Fruit fly (Drosophila melanogaster) whole organism, embryonic: ENCODE results near the gene f-cup.
A peak's percentile ranks its signal among the peaks of the same experiment; 100 is the strongest.

Source experiments
- Antp ChIP-seq: fragments of 200-800 bp; sonication (Bioruptor generic); optimal IDR thresholded peaks from 3 replicates; lab custom pipeline; 2016; ENCODE audit warnings: missing biosample characterization, missing genetic modification characterization
- BEAF-32 ChIP-seq: fragments of 200-800 bp; sonication (Bioruptor generic); optimal IDR thresholded peaks from 3 replicates; lab custom pipeline; 2017; ENCODE audit warnings: missing biosample characterization, missing genetic modification characterization, mild to moderate bottlenecking, moderate library complexity, missing genetic modification reagents
- Bdp1 ChIP-seq: fragments of 200-800 bp; sonication (Bioruptor generic); optimal IDR thresholded peaks from 3 replicates; lab custom pipeline; 2016; ENCODE audit warnings: missing biosample characterization, missing genetic modification characterization
- Blimp-1 ChIP-seq: fragments of 200-800 bp; sonication (Bioruptor generic); optimal IDR thresholded peaks from 3 replicates; lab custom pipeline; 2018; ENCODE audit warnings: missing biosample characterization, missing genetic modification characterization, mild to moderate bottlenecking, moderate library complexity, missing genetic modification reagents
- CG1024 ChIP-seq: fragments of 200-800 bp; sonication (Bioruptor generic); IDR thresholded peaks from 2 replicates; pipeline ENCODE4 v1.3.6; 2022; ENCODE audit warnings: missing biosample characterization, missing genetic modification characterization
- CG11504 ChIP-seq: fragments of 200-800 bp; sonication (Bioruptor generic); optimal IDR thresholded peaks from 3 replicates; lab custom pipeline; 2019; ENCODE audit warnings: missing biosample characterization, mild to moderate bottlenecking, missing genetic modification characterization, moderate library complexity
- CG12071 ChIP-seq: fragments of 200-800 bp; sonication (Bioruptor generic); optimal IDR thresholded peaks from 3 replicates; lab custom pipeline; 2018; ENCODE audit warnings: missing biosample characterization, mild to moderate bottlenecking, missing genetic modification characterization
- CG12391 ChIP-seq: fragments of 200-800 bp; sonication (Bioruptor generic); optimal IDR thresholded peaks from 3 replicates; lab custom pipeline; 2018; ENCODE audit warnings: missing biosample characterization, mild to moderate bottlenecking, missing genetic modification characterization, moderate library complexity
- CG12942 ChIP-seq: fragments of 200-800 bp; sonication (Bioruptor generic); optimal IDR thresholded peaks from 3 replicates; lab custom pipeline; 2016; ENCODE audit warnings: missing biosample characterization, missing genetic modification characterization
- CG14965 ChIP-seq: fragments of 200-800 bp; sonication (Bioruptor generic); optimal IDR thresholded peaks from 2 replicates; lab custom pipeline; 2016; ENCODE audit warnings: missing biosample characterization, missing genetic modification characterization, borderline replicate concordance
- CG15696 ChIP-seq: fragments of 200-800 bp; sonication (Bioruptor generic); optimal IDR thresholded peaks from 2 replicates; lab custom pipeline; 2019; ENCODE audit warnings: missing biosample characterization, mild to moderate bottlenecking, missing genetic modification characterization, moderate library complexity
- CG2120 ChIP-seq: fragments of 200-800 bp; sonication (Bioruptor generic); optimal IDR thresholded peaks from 3 replicates; lab custom pipeline; 2016; ENCODE audit warnings: missing biosample characterization, missing genetic modification characterization
- CG2202 ChIP-seq: fragments of 200-800 bp; sonication (Bioruptor generic); optimal IDR thresholded peaks from 2 replicates; lab custom pipeline; 2018; ENCODE audit warnings: missing biosample characterization, mild to moderate bottlenecking, missing genetic modification characterization
- CG2678 ChIP-seq: fragments of 200-800 bp; sonication (Bioruptor generic); optimal IDR thresholded peaks from 3 replicates; lab custom pipeline; 2019; ENCODE audit warnings: missing biosample characterization, mild to moderate bottlenecking, missing genetic modification characterization, moderate library complexity
- CG31224 ChIP-seq: fragments of 200-800 bp; sonication (Bioruptor generic); IDR thresholded peaks from 2 replicates; pipeline ENCODE4 v1.3.6; 2022; ENCODE audit warnings: missing biosample characterization, missing genetic modification characterization
- CG4328 ChIP-seq: fragments of 200-800 bp; sonication (Bioruptor generic); optimal IDR thresholded peaks from 3 replicates; lab custom pipeline; 2017; ENCODE audit warnings: missing biosample characterization, missing genetic modification reagents, missing genetic modification characterization
- CG4424 ChIP-seq: fragments of 200-800 bp; sonication (Bioruptor generic); optimal IDR thresholded peaks from 3 replicates; lab custom pipeline; 2016; ENCODE audit warnings: missing biosample characterization, missing genetic modification characterization
- CG5180 ChIP-seq: fragments of 200-800 bp; sonication (Bioruptor generic); optimal IDR thresholded peaks from 3 replicates; lab custom pipeline; 2017; ENCODE audit warnings: missing biosample characterization, missing genetic modification characterization, mild to moderate bottlenecking, moderate library complexity, missing genetic modification reagents
- CG6272 ChIP-seq: fragments of 200-800 bp; sonication (Bioruptor generic); IDR thresholded peaks from 2 replicates; pipeline ENCODE4 v1.3.6; 2022; ENCODE audit warnings: missing biosample characterization, missing genetic modification characterization
- CG7357 ChIP-seq: fragments of 200-800 bp; sonication (Bioruptor generic); IDR thresholded peaks from 3 replicates; pipeline ENCODE4 v1.3.6; 2022; ENCODE audit warnings: missing biosample characterization, missing genetic modification characterization
- CG7786 ChIP-seq: fragments of 200-800 bp; sonication (Bioruptor generic); optimal IDR thresholded peaks from 2 replicates; lab custom pipeline; 2016; ENCODE audit warnings: missing biosample characterization, missing genetic modification characterization
- CG8089 ChIP-seq: fragments of 200-800 bp; sonication (Bioruptor generic); optimal IDR thresholded peaks from 3 replicates; lab custom pipeline; 2016; ENCODE audit warnings: missing biosample characterization, missing genetic modification characterization
- CG8478 ChIP-seq: fragments of >200 bp; optimal IDR thresholded peaks from 2 replicates; lab custom pipeline; 2018
- CG9215 ChIP-seq: fragments of 200-800 bp; sonication (Bioruptor generic); IDR thresholded peaks from 2 replicates; pipeline ENCODE4 v1.3.6; 2022; ENCODE audit warnings: missing biosample characterization, missing genetic modification characterization
- CG9932 ChIP-seq: fragments of 200-800 bp; sonication (Bioruptor generic); IDR thresholded peaks from 2 replicates; pipeline ENCODE4 v1.3.6; 2022; ENCODE audit warnings: missing biosample characterization, missing genetic modification characterization
- CoRest ChIP-seq: fragments of 200-800 bp; sonication (Bioruptor generic); optimal IDR thresholded peaks from 3 replicates; lab custom pipeline; 2018; ENCODE audit warnings: missing biosample characterization, mild to moderate bottlenecking, missing genetic modification characterization, moderate library complexity
- Doc3 ChIP-seq: fragments of 200-800 bp; sonication (Bioruptor generic); IDR thresholded peaks from 3 replicates; pipeline ENCODE4 v1.3.6; 2022; ENCODE audit warnings: missing biosample characterization, missing genetic modification characterization; ENCODE audit not compliant: partially characterized antibody
- Drgx ChIP-seq: fragments of 200-800 bp; sonication (Bioruptor generic); IDR thresholded peaks from 2 replicates; pipeline ENCODE4 v1.3.6; 2022; ENCODE audit warnings: missing biosample characterization, missing genetic modification characterization
- E2f2 ChIP-seq: fragments of 200-800 bp; sonication (Bioruptor generic); IDR thresholded peaks from 2 replicates; pipeline ENCODE4 v1.3.6; 2022; ENCODE audit warnings: missing biosample characterization, missing genetic modification characterization
- Ets65A ChIP-seq: fragments of 200-800 bp; sonication (Bioruptor generic); peaks from one replicate; lab custom pipeline; 2016; ENCODE audit warnings: missing biosample characterization, missing genetic modification characterization
- HmgD ChIP-seq: fragments of 200-800 bp; sonication (Bioruptor generic); optimal IDR thresholded peaks from 3 replicates; lab custom pipeline; 2016; ENCODE audit warnings: missing biosample characterization, missing genetic modification characterization
- Hmr ChIP-seq: fragments of 200-800 bp; sonication (Bioruptor generic); optimal IDR thresholded peaks from 3 replicates; lab custom pipeline; 2017; ENCODE audit warnings: mild to moderate bottlenecking, missing biosample characterization, missing genetic modification reagents, missing genetic modification characterization
- Hr39 ChIP-seq: fragments of >200 bp; optimal IDR thresholded peaks from 2 replicates; lab custom pipeline; 2017
- Jarid2 ChIP-seq: fragments of 200-800 bp; sonication (Bioruptor generic); optimal IDR thresholded peaks from 3 replicates; lab custom pipeline; 2017; ENCODE audit warnings: mild to moderate bottlenecking, missing biosample characterization, missing genetic modification reagents, missing genetic modification characterization
- Ravus ChIP-seq: fragments of 200-800 bp; sonication (Bioruptor generic); IDR thresholded peaks from 2 replicates; pipeline ENCODE4 v1.3.6; 2022; ENCODE audit warnings: missing biosample characterization, missing genetic modification characterization
- Sox102F ChIP-seq: fragments of 200-800 bp; sonication (Bioruptor generic); optimal IDR thresholded peaks from 2 replicates; lab custom pipeline; 2018; ENCODE audit warnings: missing biosample characterization, mild to moderate bottlenecking, missing genetic modification characterization, moderate library complexity
- Tbp ChIP-seq: fragments of >200 bp; optimal IDR thresholded peaks from 2 replicates; lab custom pipeline; 2018; ENCODE audit warnings: missing biosample characterization, missing genetic modification characterization
- Xrp1 ChIP-seq: fragments of 200-800 bp; sonication (Bioruptor generic); IDR thresholded peaks from 2 replicates; pipeline ENCODE4 v1.3.6; 2022; ENCODE audit warnings: missing biosample characterization, missing genetic modification characterization
- ci ChIP-seq: fragments of 200-800 bp; sonication (Bioruptor generic); IDR thresholded peaks from 3 replicates; pipeline ENCODE4 v1.3.6; 2022; ENCODE audit warnings: missing biosample characterization, missing genetic modification characterization
- danr ChIP-seq: fragments of 200-800 bp; sonication (Bioruptor generic); IDR thresholded peaks from 2 replicates; pipeline ENCODE4 v1.3.6; 2022; ENCODE audit warnings: missing biosample characterization, missing genetic modification characterization
- gcm2 ChIP-seq: fragments of 200-800 bp; sonication (Bioruptor generic); optimal IDR thresholded peaks from 2 replicates; lab custom pipeline; 2016; ENCODE audit warnings: missing biosample characterization, missing genetic modification characterization
- gsb ChIP-seq: fragments of 200-800 bp; sonication (Bioruptor generic); IDR thresholded peaks from 2 replicates; pipeline ENCODE4 v1.3.6; 2022; ENCODE audit warnings: missing biosample characterization, missing genetic modification characterization
- h ChIP-seq: fragments of >200 bp; optimal IDR thresholded peaks from 2 replicates; lab custom pipeline; 2017
- lmd ChIP-seq: fragments of 200-800 bp; sonication (Bioruptor generic); IDR thresholded peaks from 2 replicates; pipeline ENCODE4 v1.3.6; 2022; ENCODE audit warnings: missing biosample characterization, missing genetic modification characterization
- nmo ChIP-seq: fragments of 200-800 bp; sonication (Bioruptor generic); optimal IDR thresholded peaks from 2 replicates; lab custom pipeline; 2018; ENCODE audit warnings: missing biosample characterization, mild to moderate bottlenecking, missing genetic modification characterization, moderate library complexity
- nom ChIP-seq: fragments of 200-800 bp; sonication (Bioruptor generic); optimal IDR thresholded peaks from 2 replicates; lab custom pipeline; 2017; ENCODE audit warnings: missing biosample characterization, missing genetic modification characterization, mild to moderate bottlenecking, moderate library complexity, missing genetic modification reagents
- slbo ChIP-seq: fragments of 200-800 bp; sonication (Bioruptor generic); IDR thresholded peaks from 2 replicates; pipeline ENCODE4 v1.3.6; 2022; ENCODE audit warnings: missing biosample characterization, missing genetic modification characterization
- tap ChIP-seq: fragments of 200-800 bp; optimal IDR thresholded peaks from 3 replicates; lab custom pipeline; 2019; ENCODE audit warnings: missing biosample characterization, mild to moderate bottlenecking, missing genetic modification characterization, moderate library complexity
- tna ChIP-seq: fragments of 200-800 bp; sonication (Bioruptor generic); IDR thresholded peaks from 2 replicates; pipeline ENCODE4 v1.3.6; 2022; ENCODE audit warnings: missing biosample characterization, missing genetic modification characterization; ENCODE audit not compliant: partially characterized antibody

The f-cup gene

DNA sequence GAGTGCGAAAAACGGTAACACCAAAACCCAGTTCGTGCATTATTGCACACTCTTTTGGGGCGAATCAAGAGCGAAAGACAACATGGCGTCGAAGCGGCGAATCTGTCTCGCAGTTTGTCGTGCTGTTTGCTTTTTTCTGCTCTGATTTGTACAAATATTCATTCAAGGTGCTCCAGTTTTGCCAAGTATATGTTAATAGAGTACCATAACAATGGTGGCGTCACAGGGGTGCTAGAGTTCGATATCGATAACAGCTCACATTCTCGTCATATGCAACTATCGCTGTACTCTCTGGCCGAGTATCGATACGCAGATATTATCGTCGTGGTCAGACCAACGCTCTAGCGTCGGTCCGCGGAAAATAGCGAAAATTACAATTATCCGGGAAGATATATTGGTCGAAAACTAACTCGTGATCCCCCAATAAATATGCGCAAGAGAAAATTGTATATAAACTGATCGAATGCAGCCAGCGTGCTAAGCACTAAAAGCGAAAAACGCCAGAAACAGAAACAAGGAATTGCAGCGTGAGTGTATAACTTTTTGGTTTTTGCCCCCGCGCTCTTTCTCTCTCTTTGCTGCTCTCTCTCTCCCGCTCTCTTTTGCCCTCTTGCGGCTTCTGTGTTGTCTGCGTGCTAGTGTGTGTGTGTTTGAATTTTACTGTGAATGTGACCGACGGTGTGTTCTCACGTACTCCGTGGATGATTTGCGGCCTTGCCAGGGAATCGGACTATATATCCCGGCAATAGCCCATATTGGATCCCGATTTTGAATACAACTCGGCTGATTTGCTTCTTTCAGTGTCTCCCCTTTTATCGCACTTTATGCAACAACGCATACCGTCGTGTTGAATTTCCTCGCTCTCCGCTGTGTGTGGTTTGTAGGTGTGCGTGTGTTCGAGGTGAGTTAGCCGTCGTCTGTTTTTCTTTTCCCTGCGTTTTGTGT is 16.7 kb downstream of the f-cup start, which contains the start of gene flfl (continued):
- no peak for TF ChIP-seq h (lab: Kevin White, UChicago)
- peak; percentile 85 for TF ChIP-seq CG8478 (lab: Kevin White, UChicago)
- no peak for TF ChIP-seq Doc3
- peak; percentile 35 for TF ChIP-seq CoRest (tag; lab: Kevin White, UChicago)
- TF ChIP-seq Jarid2 (GFP tag; lab: Kevin White, UChicago) = peak; percentile 31
- no peak for TF ChIP-seq CG15696 (tag; lab: Kevin White, UChicago)
- TF ChIP-seq Xrp1 (GFP tag; lab: Robert Waterston, UW) = no peak
- TF ChIP-seq CG12391 (tag; lab: Kevin White, UChicago) = peak; percentile 15
- TF ChIP-seq CG2678 (tag; lab: Kevin White, UChicago) = peak; percentile 13
- peak; percentile 51 for TF ChIP-seq nmo
- peak; percentile 66 for TF ChIP-seq nom (GFP tag; lab: Kevin White, UChicago)
- TF ChIP-seq BEAF-32 (GFP tag; lab: Kevin White, UChicago) = peak; percentile 98
- TF ChIP-seq CG11504 = peak; percentile 26
- peak; percentile 44 for TF ChIP-seq CG12071 (GFP tag; lab: Kevin White, UChicago)
- TF ChIP-seq CG14965 = no peak
- no peak for TF ChIP-seq danr
- TF ChIP-seq Bdp1 (GFP tag; lab: Kevin White, UChicago) = peak; percentile 7
- TF ChIP-seq lmd (GFP tag; lab: Robert Waterston, UW) = no peak
- TF ChIP-seq CG5180 (GFP tag; lab: Kevin White, UChicago) = peak; percentile 0
- TF ChIP-seq CG2120 (GFP tag; lab: Kevin White, UChicago) = peak; percentile 33
- no peak for TF ChIP-seq tap
- no peak for TF ChIP-seq Blimp-1 (GFP tag; lab: Kevin White, UChicago)

DNA sequence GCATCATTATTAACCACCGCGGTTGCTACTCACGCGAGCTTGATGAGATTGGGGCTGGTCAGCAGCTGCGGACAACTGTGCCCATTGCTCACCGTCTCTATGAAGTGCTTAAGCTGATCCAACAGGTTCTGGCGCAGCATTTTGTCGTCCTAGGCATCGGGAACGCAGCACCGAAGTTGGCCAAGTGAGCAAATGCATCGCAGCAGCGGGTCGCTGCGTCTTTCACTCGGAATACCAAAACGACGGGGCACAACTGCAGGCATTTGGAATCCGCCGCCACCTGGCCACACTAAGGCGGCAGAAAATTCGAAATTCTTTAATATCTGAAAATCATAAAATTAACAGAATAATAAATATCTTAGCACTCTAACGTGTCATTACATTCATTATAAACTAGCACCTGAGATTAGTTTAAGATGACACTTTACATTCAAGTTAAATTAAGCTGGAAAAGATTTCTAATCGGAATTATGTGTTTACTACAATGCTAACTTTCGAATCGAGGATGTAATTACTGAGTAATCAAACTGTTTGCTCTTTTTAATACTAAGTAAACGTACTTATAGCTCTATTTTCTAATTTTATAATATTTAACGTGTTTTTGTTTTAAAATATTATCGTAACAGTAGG is 17.5 kb downstream of the f-cup start:
- TF ChIP-seq CG2202 (tag; lab: Kevin White, UChicago) (no peak), Antp (GFP tag; lab: Kevin White, UChicago) (no peak), tna (0 out of 2 replicates have a peak, but pooled peaks have one; percentile 31), Sox102F (GFP tag; lab: Kevin White, UChicago) (no peak), Tbp (GFP tag; lab: Kevin White, UChicago) (no peak), CG9215 (GFP tag; lab: Robert Waterston, UW) (no peak), CG1024 (GFP tag; lab: Robert Waterston, UW) (no peak), Hmr (GFP tag; lab: Kevin White, UChicago) (no peak), slbo (GFP tag; lab: Robert Waterston, UW) (0 out of 2 replicates have a peak, but pooled peaks have one; percentile 14), Ets65A (peak; percentile 71), gcm2 (GFP tag; lab: Kevin White, UChicago) (no peak), CG12942 (GFP tag; lab: Kevin White, UChicago) (no peak), CG4424 (GFP tag; lab: Kevin White, UChicago) (no peak), CG7357 (GFP tag; lab: Robert Waterston, UW) (no peak), CG4328 (GFP tag; lab: Kevin White, UChicago) (no peak), CG31224 (GFP tag; lab: Robert Waterston, UW) (no peak), Ravus (GFP tag; lab: Robert Waterston, UW) (no peak), CG7786 (no peak), gsb (no peak), CG6272 (GFP tag; lab: Robert Waterston, UW) (no peak), CG2120 (GFP tag; lab: Kevin White, UChicago) (no peak), HmgD (peak; percentile 15), E2f2 (GFP tag; lab: Robert Waterston, UW) (no peak), Drgx (no peak), CG9932 (no peak), Hr39 (lab: Kevin White, UChicago) (no peak), CG8089 (GFP tag; lab: Kevin White, UChicago) (no peak), ci (GFP tag; lab: Robert Waterston, UW) (peak; percentile 41; the same call in 1 of the 3 replicates)
